Fruit fly (Drosophila melanogaster): Measurements from ENCODE around the gene tgo.

The tgo gene

DNA sequence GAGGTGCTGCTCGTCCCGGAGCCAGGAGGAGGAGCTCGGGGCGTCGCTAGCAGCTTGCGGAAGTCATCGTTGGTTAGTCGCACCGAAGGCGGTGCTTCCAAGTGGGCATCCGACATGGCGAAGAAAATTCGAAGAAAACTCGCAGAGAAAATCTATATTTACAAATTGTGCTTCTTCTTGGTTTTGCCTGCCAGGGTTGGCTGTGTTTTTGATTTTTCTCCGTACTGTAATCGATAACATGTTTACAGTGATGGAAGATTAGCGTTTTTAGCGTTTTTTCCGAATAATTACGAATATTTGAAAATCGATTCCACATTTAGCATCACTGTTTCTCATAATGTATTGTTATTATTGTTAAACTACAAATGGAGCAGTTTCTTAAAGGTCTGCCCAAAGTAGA lies 45.1 kb upstream of the tgo start, which contains the start of the genes beag and Ada (continued):
- TF ChIP-seq CG7786 (GFP tag; optimal IDR thresholded peaks at IDR 0.05) (peak; percentile 25), Adf1 (GFP tag; IDR thresholded peaks at IDR 0.05) (no peak), knrl (GFP tag; IDR thresholded peaks at IDR 0.05; ENCODE audit: partially characterized antibody) (peak; percentile 34; the same call in 1 of the 3 replicates), crc (GFP tag; optimal IDR thresholded peaks at IDR 0.05) (no peak), CrebB (tag; optimal IDR thresholded peaks at IDR 0.05) (peak; percentile 5), her (GFP tag; optimal IDR thresholded peaks at IDR 0.05) (peak; percentile 50), vfl (GFP tag; optimal IDR thresholded peaks at IDR 0.05) (no peak), Side (GFP tag; optimal IDR thresholded peaks at IDR 0.05) (no peak), zen (tag; optimal IDR thresholded peaks at IDR 0.05) (peak; percentile 66), CG17385 (GFP tag; optimal IDR thresholded peaks at IDR 0.05) (peak; percentile 99), ac (GFP tag; optimal IDR thresholded peaks at IDR 0.05) (no peak), nom (GFP tag; optimal IDR thresholded peaks at IDR 0.05) (peak; percentile 7), Max (GFP tag; optimal IDR thresholded peaks at IDR 0.05) (no peak), bigmax (GFP tag; optimal IDR thresholded peaks at IDR 0.05) (no peak), MESR4 (GFP tag; optimal IDR thresholded peaks at IDR 0.05) (peak; percentile 91), CG17912 (GFP tag; optimal IDR thresholded peaks at IDR 0.05) (no peak), tap (tag; optimal IDR thresholded peaks at IDR 0.05) (no peak), jumu (GFP tag; optimal IDR thresholded peaks at IDR 0.05) (peak; percentile 54), CG6683 (GFP tag; optimal IDR thresholded peaks at IDR 0.05) (no peak), CG34224 (GFP tag; IDR thresholded peaks at IDR 0.05; ENCODE audit: partially characterized antibody) (peak; percentile 48; the same call in 1 of the 3 replicates), CG30020 (tag; optimal IDR thresholded peaks at IDR 0.05) (peak; percentile 68), sim (GFP tag; IDR thresholded peaks at IDR 0.05) (no peak), CG17186 (GFP tag; optimal IDR thresholded peaks at IDR 0.05) (peak; percentile 47), peb (GFP tag; IDR thresholded peaks at IDR 0.05) (no peak), gcm2 (GFP tag; optimal IDR thresholded peaks at IDR 0.05) (no peak), dati (GFP tag; IDR thresholded peaks at IDR 0.05) (no peak), CG2202 (tag; optimal IDR thresholded peaks at IDR 0.05) (no peak), CG4820 (GFP tag; optimal IDR thresholded peaks at IDR 0.05) (no peak), Deaf1 (tag; optimal IDR thresholded peaks at IDR 0.05) (no peak), BtbVII (GFP tag; optimal IDR thresholded peaks at IDR 0.05) (no peak), TFAM (GFP tag; optimal IDR thresholded peaks at IDR 0.05) (no peak), Xrp1 (GFP tag; IDR thresholded peaks at IDR 0.05) (no peak), Chrac-16 (GFP tag; optimal IDR thresholded peaks at IDR 0.05) (peak; percentile 1), CG17328 (GFP tag; IDR thresholded peaks at IDR 0.05) (no peak), Lim3 (GFP tag; IDR thresholded peaks at IDR 0.05) (no peak), CG1024 (GFP tag; IDR thresholded peaks at IDR 0.05) (no peak), Dref (GFP tag; IDR thresholded peaks at IDR 0.05) (peak; percentile 90), h (optimal IDR thresholded peaks at IDR 0.05) (no peak), disco-r (GFP tag; optimal IDR thresholded peaks at IDR 0.05) (peak; percentile 33), ewg (GFP tag; optimal IDR thresholded peaks at IDR 0.05) (no peak), CG31388 (GFP tag; optimal IDR thresholded peaks at IDR 0.05) (no peak), CG8281 (tag; optimal IDR thresholded peaks at IDR 0.05) (no peak), CG3281 (GFP tag; optimal IDR thresholded peaks at IDR 0.05) (peak; percentile 83), Mad (GFP tag; optimal IDR thresholded peaks at IDR 0.05) (peak; percentile 6), CG8944 (GFP tag; optimal IDR thresholded peaks at IDR 0.05) (peak; percentile 43), croc (GFP tag; conservative IDR thresholded peaks at IDR 0.05) (no peak), CG11093 (GFP tag; IDR thresholded peaks at IDR 0.05) (no peak), oc (tag; optimal IDR thresholded peaks at IDR 0.05) (no peak), Awh (GFP tag; IDR thresholded peaks at IDR 0.05) (no peak), mam (GFP tag; optimal IDR thresholded peaks at IDR 0.05) (peak; percentile 54), CG5245 (GFP tag; optimal IDR thresholded peaks at IDR 0.05) (no peak), pho (GFP tag; optimal IDR thresholded peaks at IDR 0.05) (peak; percentile 60), Elba2 (GFP tag; optimal IDR thresholded peaks at IDR 0.05) (no peak)

All from whole organism, embryonic.